Worm (Caenorhabditis elegans) whole organism, L1 larva: ENCODE results near the gene srlf-1.

Source experiments
- blmp-1 ChIP-seq: fragments of 150-350 bp; optimal IDR thresholded peaks from 2 replicates; lab custom pipeline; 2014; ENCODE audit warnings: missing biosample characterization, missing genetic modification characterization
- ceh-88 ChIP-seq: fragments of 200-800 bp; sonication (Bioruptor generic); IDR thresholded peaks from 2 replicates; pipeline ENCODE4 v1.3.6; 2022; ENCODE audit warnings: missing genetic modification characterization, missing compliant biosample characterization
- efl-1 ChIP-seq, 4 experiments: fragments of 150-350 bp; optimal IDR thresholded peaks in 3 of 4; peaks in 1 of 4; 1 replicate in 1 of 4; 2 replicates in 3 of 4; lab custom pipeline; 2014; ENCODE audit warnings: missing biosample characterization in 2 of 4, missing genetic modification characterization in 2 of 4, missing genetic modification reagents in 2 of 4
- egl-13 ChIP-seq: sonication (generic microtip); optimal IDR thresholded peaks from 2 replicates; lab custom pipeline; 2016; ENCODE audit warnings: missing genotype, missing genetic modification reagents, missing genetic modification characterization, missing compliant biosample characterization
- egl-27 ChIP-seq, 2 experiments: fragments of 150-350 bp in 1 of 2; sonication (generic microtip); optimal IDR thresholded peaks; 3 replicates each; lab custom pipeline; 2017 to 2018; ENCODE audit warnings: missing biosample characterization in 2 of 2, missing genetic modification characterization in 2 of 2, missing genetic modification reagents in 2 of 2
- fkh-10 ChIP-seq: sonication (generic microtip); optimal IDR thresholded peaks from 2 replicates; lab custom pipeline; 2017; ENCODE audit warnings: missing biosample characterization, missing genetic modification reagents, missing genetic modification characterization
- tbx-2 ChIP-seq: sonication (generic microtip); optimal IDR thresholded peaks from 2 replicates; lab custom pipeline; 2016; ENCODE audit warnings: missing genetic modification characterization, missing compliant biosample characterization
- unc-62 ChIP-seq: fragments of 150-350 bp; optimal IDR thresholded peaks from 2 replicates; lab custom pipeline; 2014; ENCODE audit warnings: missing biosample characterization, missing genetic modification reagents, missing genetic modification characterization

ce11 chrII:7835314-7835713 lies 44.9 kb downstream of the srlf-1 start, which contains the start of gene cex-2:
- no peak for TF ChIP-seq egl-27 (tag; optimal IDR thresholded peaks at IDR 0.05; lab: Kevin White, UChicago)
- TF ChIP-seq efl-1 (optimal IDR thresholded peaks at IDR 0.05; lab: Kevin White, UChicago) = no peak
- no peak for TF ChIP-seq efl-1 (GFP tag; optimal IDR thresholded peaks at IDR 0.05 in 1 of 2; lab: Kevin White, UChicago)
- TF ChIP-seq fkh-10 (GFP tag; lab: Kevin White, UChicago) = no peak
- TF ChIP-seq egl-13 (tag; lab: Kevin White, UChicago) = no peak
- TF ChIP-seq ceh-88 (GFP tag; lab: Robert Waterston, UW) = no peak
- no peak for TF ChIP-seq unc-62
- no peak for TF ChIP-seq blmp-1 (tag; lab: Kevin White, UChicago)
- no peak for TF ChIP-seq tbx-2 (tag; lab: Kevin White, UChicago)
